Worm (Caenorhabditis elegans) whole organism, late embryonic: Measurements from ENCODE around the gene tyr-1.

Source experiments
- C08G9.2 ChIP-seq: sonication (generic microtip); optimal IDR thresholded peaks from 2 replicates; lab custom pipeline; 2016; ENCODE audit warnings: mild to moderate bottlenecking, missing genetic modification characterization, moderate library complexity, missing compliant biosample characterization
- C38D4.7 ChIP-seq: fragments of 200-800 bp; sonication (Bioruptor generic); optimal IDR thresholded peaks from 2 replicates; lab custom pipeline; 2018; ENCODE audit warnings: mild to moderate bottlenecking, missing genetic modification characterization, moderate library complexity, missing compliant biosample characterization
- ceh-18 ChIP-seq: sonication (generic microtip); optimal IDR thresholded peaks from 2 replicates; lab custom pipeline; 2016; ENCODE audit warnings: missing genetic modification characterization, missing compliant biosample characterization
- ceh-19 ChIP-seq: fragments of 200-800 bp; sonication (Bioruptor generic); optimal IDR thresholded peaks from 2 replicates; lab custom pipeline; 2018; ENCODE audit warnings: mild to moderate bottlenecking, missing genetic modification characterization, missing compliant biosample characterization
- ceh-2 ChIP-seq: sonication (generic microtip); optimal IDR thresholded peaks from 2 replicates; lab custom pipeline; 2016; ENCODE audit warnings: missing genotype, missing genetic modification characterization, missing compliant biosample characterization
- ceh-22 ChIP-seq: sonication (generic microtip); optimal IDR thresholded peaks from 2 replicates; lab custom pipeline; 2017; ENCODE audit warnings: missing biosample characterization, missing genetic modification characterization
- ceh-24 ChIP-seq: sonication (generic microtip); optimal IDR thresholded peaks from 2 replicates; lab custom pipeline; 2016; ENCODE audit warnings: mild to moderate bottlenecking, missing genetic modification characterization, missing compliant biosample characterization
- ceh-30 ChIP-seq: fragments of 150-350 bp; optimal IDR thresholded peaks from 2 replicates; lab custom pipeline; 2014; ENCODE audit warnings: missing biosample characterization, missing genetic modification characterization
- ceh-31 ChIP-seq: sonication (generic microtip); optimal IDR thresholded peaks from 2 replicates; lab custom pipeline; 2016; ENCODE audit warnings: missing genetic modification characterization, missing compliant biosample characterization
- ceh-34 ChIP-seq: sonication (generic microtip); optimal IDR thresholded peaks from 2 replicates; lab custom pipeline; 2016; ENCODE audit warnings: mild to moderate bottlenecking, missing genetic modification characterization, missing compliant biosample characterization
- ceh-45 ChIP-seq: fragments of 200-800 bp; sonication (Bioruptor generic); IDR thresholded peaks from 2 replicates; pipeline ENCODE4 v1.3.6; 2022; ENCODE audit warnings: missing genetic modification reagents, missing genetic modification characterization, missing compliant biosample characterization
- che-1 ChIP-seq: sonication (generic microtip); optimal IDR thresholded peaks from 2 replicates; lab custom pipeline; 2016; ENCODE audit warnings: mild to moderate bottlenecking, missing genetic modification characterization, missing compliant biosample characterization
- dmd-4 ChIP-seq: sonication (generic microtip); optimal IDR thresholded peaks from 2 replicates; lab custom pipeline; 2016; ENCODE audit warnings: borderline replicate concordance, missing genetic modification characterization, missing compliant biosample characterization
- fkh-10 ChIP-seq: fragments of 150-350 bp; optimal IDR thresholded peaks from 2 replicates; lab custom pipeline; 2014; ENCODE audit warnings: missing biosample characterization, missing genetic modification reagents, missing genetic modification characterization
- gmeb-2 ChIP-seq: sonication (generic microtip); optimal IDR thresholded peaks from 2 replicates; lab custom pipeline; 2016; ENCODE audit warnings: missing genetic modification characterization, inconsistent platforms, missing compliant biosample characterization
- hlh-8 ChIP-seq: sonication (generic microtip); optimal IDR thresholded peaks from 2 replicates; lab custom pipeline; 2016; ENCODE audit warnings: missing genotype, missing genetic modification characterization, missing compliant biosample characterization
- lin-11 ChIP-seq: fragments of 200-800 bp; sonication (Bioruptor generic); optimal IDR thresholded peaks from 2 replicates; lab custom pipeline; 2018; ENCODE audit warnings: mild to moderate bottlenecking, missing genetic modification characterization, missing compliant biosample characterization
- nhr-11 ChIP-seq: fragments of 150-350 bp; optimal IDR thresholded peaks from 2 replicates; lab custom pipeline; 2014; ENCODE audit warnings: missing biosample characterization, missing genetic modification characterization
- nhr-232 ChIP-seq: sonication (generic microtip); optimal IDR thresholded peaks from 2 replicates; lab custom pipeline; 2016; ENCODE audit warnings: missing genetic modification characterization, missing compliant biosample characterization
- npax-4 ChIP-seq: sonication (generic microtip); optimal IDR thresholded peaks from 2 replicates; lab custom pipeline; 2016; ENCODE audit warnings: missing genetic modification characterization, missing compliant biosample characterization
- pag-3 ChIP-seq: sonication (generic microtip); optimal IDR thresholded peaks from 2 replicates; lab custom pipeline; 2016; ENCODE audit warnings: missing compliant biosample characterization, missing genetic modification characterization, borderline replicate concordance
- pax-1 ChIP-seq: fragments of 150-350 bp; optimal IDR thresholded peaks from 2 replicates; lab custom pipeline; 2014; ENCODE audit warnings: missing biosample characterization, missing genetic modification characterization
- pha-2 ChIP-seq: sonication (generic microtip); optimal IDR thresholded peaks from 2 replicates; lab custom pipeline; 2017; ENCODE audit warnings: mild to moderate bottlenecking, missing genetic modification characterization, missing compliant biosample characterization
- pha-4 ChIP-seq: fragments of 150-350 bp; optimal IDR thresholded peaks from 2 replicates; lab custom pipeline; 2018; ENCODE audit warnings: missing biosample characterization, missing genetic modification reagents, missing genetic modification characterization
- pqm-1 ChIP-seq: sonication (generic microtip); optimal IDR thresholded peaks from 2 replicates; lab custom pipeline; 2016; ENCODE audit warnings: missing genetic modification characterization, missing compliant biosample characterization
- ref-2 ChIP-seq: sonication (generic microtip); optimal IDR thresholded peaks from 2 replicates; lab custom pipeline; 2016; ENCODE audit warnings: missing genetic modification characterization, missing compliant biosample characterization
- rnt-1 ChIP-seq: sonication (generic microtip); optimal IDR thresholded peaks from 2 replicates; lab custom pipeline; 2016; ENCODE audit warnings: missing genetic modification characterization, missing compliant biosample characterization
- sdc-2 ChIP-seq: sonication (generic microtip); optimal IDR thresholded peaks from 2 replicates; lab custom pipeline; 2016; ENCODE audit warnings: missing genotype, missing genetic modification characterization, missing compliant biosample characterization
- sox-2 ChIP-seq: fragments of 200-800 bp; sonication (Bioruptor generic); IDR thresholded peaks from 2 replicates; pipeline ENCODE4 v1.3.6; 2022; ENCODE audit warnings: missing genetic modification reagents, missing genetic modification characterization, missing compliant biosample characterization
- sox-4 ChIP-seq: sonication (generic microtip); optimal IDR thresholded peaks from 2 replicates; lab custom pipeline; 2017; ENCODE audit warnings: mild to moderate bottlenecking, missing genetic modification characterization, inconsistent platforms, missing compliant biosample characterization
- syd-9 ChIP-seq: sonication (generic microtip); optimal IDR thresholded peaks from 2 replicates; lab custom pipeline; 2016; ENCODE audit warnings: mild to moderate bottlenecking, missing genetic modification characterization, moderate library complexity, missing compliant biosample characterization
- unc-3 ChIP-seq, 2 experiments: fragments of 200-800 bp in 1 of 2; sonication (Bioruptor generic) in 1 of 2; sonication (generic microtip) in 1 of 2; conservative IDR thresholded peaks in 1 of 2; optimal IDR thresholded peaks in 1 of 2; 2 replicates each; pipeline versions ENCODE4 v1.3.6 to Lab custom; 2016 to 2022; ENCODE audit warnings: missing compliant biosample characterization in 2 of 2, missing genetic modification characterization in 2 of 2, missing genetic modification reagents in 1 of 2

tyr-1 gene

ce11 chrIII:7865238-7865761 lies 8.3 kb upstream of the tyr-1 start, which contains the start of gene slc-17.3:
Gene slc-17.3, minus strand, starts transcription at chrIII:7865288.
- TF ChIP-seq npax-4 (tag; lab: Kevin White, UChicago) (no peak), syd-9 (tag; lab: Kevin White, UChicago) (no peak), ceh-31 (tag; lab: Kevin White, UChicago) (no peak), pha-4 (tag; lab: Kevin White, UChicago) (no peak), fkh-10 (GFP tag; lab: Kevin White, UChicago) (no peak)

DNA sequence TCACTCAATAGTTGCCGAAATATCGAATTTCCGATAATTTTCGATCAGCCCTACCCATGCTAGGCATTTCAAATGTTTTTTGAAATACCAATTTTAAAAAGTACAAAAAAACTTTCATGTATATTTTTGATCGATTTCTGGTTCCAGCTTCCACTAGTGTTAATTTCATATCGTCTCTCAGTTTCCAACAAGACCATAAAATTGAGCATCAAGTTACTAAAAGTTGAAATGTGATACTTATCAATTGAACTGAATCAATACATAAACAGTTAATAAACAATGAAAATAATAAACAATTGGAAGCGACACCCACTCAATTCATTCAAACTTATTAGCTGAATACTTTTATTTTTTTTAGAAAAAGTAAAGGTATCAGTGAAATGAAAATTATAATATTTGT lies 7.4 kb upstream of the tyr-1 start, which contains the start of gene cup-4:
TSS of gene cup-4 (plus strand) at position 301 of the 400 bp plus-strand sequence.
- no peak for TF ChIP-seq nhr-11
- no peak for TF ChIP-seq pqm-1 (tag; lab: Kevin White, UChicago)
- TF ChIP-seq ceh-19: no peak
- TF ChIP-seq pha-4 (tag; lab: Kevin White, UChicago): no peak

DNA sequence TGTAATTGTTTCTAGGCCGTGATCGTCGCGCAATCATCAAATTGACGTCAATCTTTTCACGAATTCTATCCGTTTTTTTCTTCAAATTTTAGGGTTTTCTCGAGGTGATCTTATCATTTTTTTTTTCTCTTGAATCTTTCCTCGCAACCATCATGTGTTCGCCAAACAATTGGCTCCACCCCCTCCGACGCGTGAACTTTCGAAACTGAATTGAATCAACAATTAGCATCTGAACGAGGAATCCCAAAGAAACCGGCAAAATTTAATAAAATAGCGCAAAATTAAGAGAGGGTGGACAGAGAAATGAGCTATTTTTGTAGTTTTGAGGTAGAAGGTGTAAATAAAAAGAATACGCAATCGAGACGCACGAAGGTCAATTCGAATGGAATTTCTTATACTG lies 805 bp upstream of the tyr-1 start:
- no peak for TF ChIP-seq ceh-2 (tag; lab: Kevin White, UChicago)
- TF ChIP-seq unc-3 (GFP tag; conservative IDR thresholded peaks at IDR 0.05; lab: Robert Waterston, UW): no peak
- no peak for TF ChIP-seq unc-3 (tag; optimal IDR thresholded peaks at IDR 0.05; lab: Kevin White, UChicago)
- no peak for TF ChIP-seq pag-3
- TF ChIP-seq ceh-24 (tag; lab: Kevin White, UChicago): no peak
- TF ChIP-seq ceh-30 (tag; lab: Kevin White, UChicago): no peak
- no peak for TF ChIP-seq ceh-19
- TF ChIP-seq pax-1 (tag; lab: Kevin White, UChicago): no peak
- no peak for TF ChIP-seq ceh-34 (tag; lab: Kevin White, UChicago)
- no peak for TF ChIP-seq dmd-4 (tag; lab: Kevin White, UChicago)
- TF ChIP-seq rnt-1 (tag; lab: Kevin White, UChicago): no peak
- TF ChIP-seq ref-2: no peak
- no peak for TF ChIP-seq ceh-22 (tag; lab: Kevin White, UChicago)
- TF ChIP-seq C38D4.7: no peak
- TF ChIP-seq hlh-8 (tag; lab: Kevin White, UChicago): no peak
- no peak for TF ChIP-seq ceh-18
- TF ChIP-seq nhr-232 (tag; lab: Kevin White, UChicago): no peak

DNA sequence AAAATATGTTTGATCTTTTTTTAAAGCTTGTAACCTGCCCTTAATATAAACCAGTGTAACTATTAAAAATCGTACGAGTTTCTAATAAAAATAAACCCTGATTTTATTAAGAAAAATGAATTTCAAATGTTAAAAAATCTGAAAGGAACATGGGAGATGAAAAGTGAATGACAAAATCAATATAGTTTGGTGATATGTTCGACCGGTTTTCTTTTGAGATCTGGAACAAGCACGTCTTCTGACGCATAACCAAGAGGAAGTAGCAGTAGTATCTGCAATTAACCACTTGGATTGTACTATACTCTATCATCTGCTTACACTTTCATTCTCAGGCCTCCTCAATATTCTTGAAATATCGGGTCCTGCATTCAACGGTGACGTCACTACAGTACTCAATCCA lies 3.5 kb downstream of the tyr-1 start:
- TF ChIP-seq lin-11 (tag; lab: Kevin White, UChicago): no peak

DNA sequence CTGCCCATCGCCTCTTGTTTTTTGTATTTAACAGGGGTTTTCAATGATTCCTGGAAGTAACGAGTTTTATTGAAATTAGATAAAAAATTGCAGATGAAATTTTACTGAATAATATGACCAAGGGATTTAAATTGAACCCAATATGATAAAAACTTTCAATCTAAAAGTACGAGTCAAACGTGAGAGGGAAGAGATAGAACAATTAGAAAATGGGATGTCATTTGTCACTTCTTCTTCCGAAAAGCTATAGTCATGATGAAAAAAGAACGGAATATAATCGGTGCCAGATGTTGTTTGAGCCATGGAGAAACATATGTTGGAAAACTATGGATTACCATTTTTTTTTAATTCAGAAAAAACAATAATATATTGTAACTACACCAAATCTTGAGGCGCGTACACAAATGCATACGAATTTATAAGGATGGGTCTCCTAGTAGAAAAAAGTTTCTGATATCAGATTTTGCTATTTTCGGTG lies 5.3 kb downstream of the tyr-1 start, which contains the start of gene sup-18:
TSS of gene sup-18 (minus strand) at position 51 of the 478 bp plus-strand sequence.
- TF ChIP-seq sox-4 (tag; lab: Kevin White, UChicago): no peak
- TF ChIP-seq sox-2 (GFP tag; lab: Robert Waterston, UW): no peak
- no peak for TF ChIP-seq gmeb-2 (tag; lab: Kevin White, UChicago)
- no peak for TF ChIP-seq pha-2 (tag; lab: Kevin White, UChicago)
- TF ChIP-seq sdc-2: no peak
- TF ChIP-seq pax-1 (tag; lab: Kevin White, UChicago): no peak
- no peak for TF ChIP-seq pag-3
- TF ChIP-seq ceh-19: no peak
- no peak for TF ChIP-seq ceh-18
- no peak for TF ChIP-seq ceh-22 (tag; lab: Kevin White, UChicago)
- no peak for TF ChIP-seq nhr-11
- TF ChIP-seq ceh-45 (GFP tag; lab: Robert Waterston, UW): no peak
- TF ChIP-seq C08G9.2: no peak
- no peak for TF ChIP-seq che-1 (tag; lab: Kevin White, UChicago)
